Worm (Caenorhabditis elegans) whole organism, L3 larva: ENCODE results near the gene Y50E8A.5.

Experiments used
- egl-27 ChIP-seq: sonication (generic microtip); optimal IDR thresholded peaks from 4 replicates; lab custom pipeline; 2017; ENCODE audit warnings: missing biosample characterization, missing genetic modification reagents, missing genetic modification characterization
- hmg-11 ChIP-seq: sonication (generic microtip); optimal IDR thresholded peaks from 2 replicates; lab custom pipeline; 2016; ENCODE audit warnings: missing genetic modification characterization, missing compliant biosample characterization
- zag-1 ChIP-seq: fragments of 150-350 bp; optimal IDR thresholded peaks from 2 replicates; lab custom pipeline; 2014; ENCODE audit warnings: missing biosample characterization, missing genetic modification characterization

ce11 chrV:14695713-14696112 lies 41.0 kb downstream of the Y50E8A.5 start:
- TF ChIP-seq hmg-11 (tag; lab: Kevin White, UChicago) (no peak), zag-1 (tag; lab: Kevin White, UChicago) (no peak), egl-27 (no peak)
